Worm (Caenorhabditis elegans): Measurements from ENCODE around the gene gpa-12.

DNA sequence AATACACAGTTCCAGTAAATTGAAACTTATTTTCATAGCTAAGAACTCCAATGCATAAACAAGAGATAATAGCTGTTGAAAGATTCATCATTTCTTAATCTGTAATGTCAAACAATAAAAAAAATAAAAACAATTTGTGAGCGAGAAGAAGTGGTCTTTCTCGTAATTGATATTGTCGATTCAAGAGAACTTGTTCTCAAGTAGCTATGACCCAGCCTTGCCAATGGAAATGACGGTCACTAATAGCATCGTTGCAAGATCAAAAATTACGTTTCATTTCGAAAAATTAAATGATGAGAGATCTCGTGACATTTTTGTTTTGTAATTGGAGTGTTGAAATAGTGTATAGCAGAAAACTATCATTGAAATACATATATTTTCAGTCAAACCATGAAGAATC, 54.5 kb downstream of the gpa-12 start, which contains the start of gene B0416.7:
- TF ChIP-seq unc-98 (GFP tag; IDR thresholded peaks at IDR 0.05) = no peak
- no peak for TF ChIP-seq dpl-1 (GFP tag; optimal IDR thresholded peaks at IDR 0.05)
- no peak for TF ChIP-seq zag-1 (tag; optimal IDR thresholded peaks at IDR 0.05)
- no peak for TF ChIP-seq sptf-1 (tag; optimal IDR thresholded peaks at IDR 0.05)
- TF ChIP-seq elt-3 (tag; optimal IDR thresholded peaks at IDR 0.05) = no peak
- TF ChIP-seq snpc-4 (tag; optimal IDR thresholded peaks at IDR 0.05) = no peak
- no peak for TF ChIP-seq alr-1 (tag; optimal IDR thresholded peaks at IDR 0.05; ENCODE audit: borderline replicate concordance)
- no peak for TF ChIP-seq unc-86 (tag; optimal IDR thresholded peaks at IDR 0.05)
